Worm (Caenorhabditis elegans) whole organism, L3 larva: ENCODE measurements around the gene glr-6.

Source experiments
- aly-2 ChIP-seq: fragments of 150-350 bp; optimal IDR thresholded peaks from 2 replicates; lab custom pipeline; 2014; ENCODE audit warnings: missing biosample characterization, missing genetic modification characterization
- ama-1 ChIP-seq: fragments of 150-350 bp; optimal IDR thresholded peaks from 2 replicates; lab custom pipeline; 2018
- nhr-11 ChIP-seq: fragments of 150-350 bp; optimal IDR thresholded peaks from 2 replicates; lab custom pipeline; 2014; ENCODE audit warnings: missing biosample characterization, missing genetic modification characterization
- nhr-237 ChIP-seq: fragments of 150-350 bp; optimal IDR thresholded peaks from 2 replicates; lab custom pipeline; 2014; ENCODE audit warnings: missing biosample characterization, missing genetic modification characterization
- nhr-25 ChIP-seq: sonication (generic microtip); optimal IDR thresholded peaks from 2 replicates; lab custom pipeline; 2017; ENCODE audit warnings: missing biosample characterization, missing genetic modification characterization
- ztf-11 ChIP-seq: fragments of 150-350 bp; optimal IDR thresholded peaks from 2 replicates; lab custom pipeline; 2014; ENCODE audit warnings: missing biosample characterization, missing genetic modification characterization

DNA sequence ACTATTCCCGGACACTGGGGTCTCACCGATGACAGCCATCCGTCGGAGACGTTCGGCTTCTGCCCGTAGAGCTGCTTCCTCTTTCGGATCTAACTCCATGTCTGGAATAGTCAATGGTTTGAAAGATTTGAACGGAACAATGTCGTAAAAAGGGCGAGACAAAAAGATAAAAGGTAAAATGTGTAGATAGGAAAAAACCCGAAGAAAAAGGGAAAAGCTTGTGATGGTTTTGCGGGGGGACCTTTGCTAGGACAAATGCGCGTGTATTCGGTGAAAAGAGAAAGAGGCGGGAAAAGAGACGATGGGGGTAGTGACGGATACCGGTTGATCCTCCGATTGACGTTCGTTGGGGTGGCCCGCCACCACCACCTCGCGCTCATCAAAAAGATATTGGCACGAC is 36.9 kb upstream of the glr-6 start, which contains the start of gene col-173:
- TF ChIP-seq nhr-11 (no peak), ztf-11 (no peak), ama-1 (no peak), aly-2 (tag; lab: Kevin White, UChicago) (no peak), nhr-25 (tag; lab: Kevin White, UChicago) (no peak), nhr-237 (tag; lab: Kevin White, UChicago) (no peak)
